Worm (Caenorhabditis elegans) whole organism, young adult: Measurements from ENCODE around the gene lsm-8.
A peak's percentile ranks its signal among the peaks of the same experiment; 100 is the strongest.

Experiments used
- B0035.1 ChIP-seq: sonication (generic microtip); optimal IDR thresholded peaks from 2 replicates; lab custom pipeline; 2016; ENCODE audit warnings: missing genetic modification characterization, mild to moderate bottlenecking, missing compliant biosample characterization, missing genotype, missing genetic modification reagents
- B0336.3 ChIP-seq: fragments of 200-800 bp; sonication (Bioruptor generic); IDR thresholded peaks from 2 replicates; pipeline ENCODE4 v1.3.6; 2022; ENCODE audit warnings: missing genetic modification characterization, missing compliant biosample characterization
- C17E4.6 ChIP-seq: fragments of 200-800 bp; sonication (Bioruptor generic); IDR thresholded peaks from 2 replicates; pipeline ENCODE4 v1.3.6; 2022; ENCODE audit warnings: missing genetic modification reagents, missing genetic modification characterization, missing compliant biosample characterization
- F33H1.4 ChIP-seq: fragments of 200-800 bp; sonication (Bioruptor generic); IDR thresholded peaks from 2 replicates; pipeline ENCODE4 v1.3.6; 2022; ENCODE audit warnings: missing genetic modification reagents, missing genetic modification characterization, missing compliant biosample characterization
- F39B2.1 ChIP-seq: fragments of 200-800 bp; sonication (Bioruptor generic); IDR thresholded peaks from 2 replicates; pipeline ENCODE4 v1.3.6; 2022; ENCODE audit warnings: missing genetic modification reagents, missing genetic modification characterization, missing compliant biosample characterization
- K11D2.4 ChIP-seq: fragments of 200-800 bp; sonication (Bioruptor generic); IDR thresholded peaks from 2 replicates; pipeline ENCODE4 v1.3.6; 2022; ENCODE audit warnings: missing genetic modification reagents, missing genetic modification characterization, missing compliant biosample characterization
- K12H6.12 ChIP-seq: fragments of 200-800 bp; sonication (Bioruptor generic); optimal IDR thresholded peaks from 2 replicates; lab custom pipeline; 2018; ENCODE audit warnings: mild to moderate bottlenecking, missing genetic modification characterization, missing compliant biosample characterization
- Y53G8AR.9 ChIP-seq: fragments of 200-800 bp; sonication (Bioruptor generic); conservative IDR thresholded peaks from 2 replicates; pipeline ENCODE4 v1.3.6; 2022; ENCODE audit warnings: missing genetic modification reagents, missing genetic modification characterization, missing compliant biosample characterization
- Y67H2A.10 ChIP-seq: fragments of 200-800 bp; sonication (Bioruptor generic); conservative IDR thresholded peaks from 2 replicates; pipeline ENCODE4 v1.3.6; 2022; ENCODE audit warnings: missing genetic modification reagents, missing genetic modification characterization, missing compliant biosample characterization
- Y79H2A.3 ChIP-seq: fragments of 200-800 bp; sonication (Bioruptor generic); conservative IDR thresholded peaks from 2 replicates; pipeline ENCODE4 v1.3.6; 2022; ENCODE audit warnings: missing genetic modification reagents, missing genetic modification characterization, missing compliant biosample characterization
- attf-5 ChIP-seq: fragments of 200-800 bp; sonication (Bioruptor generic); optimal IDR thresholded peaks from 2 replicates; lab custom pipeline; 2018; ENCODE audit warnings: mild to moderate bottlenecking, missing genetic modification characterization, missing compliant biosample characterization
- bed-1 ChIP-seq: fragments of 200-800 bp; sonication (Bioruptor generic); IDR thresholded peaks from 2 replicates; pipeline ENCODE4 v1.3.6; 2022; ENCODE audit warnings: missing genetic modification reagents, missing genetic modification characterization, missing compliant biosample characterization
- cebp-1 ChIP-seq, 2 experiments: fragments of 200-800 bp in 1 of 2; sonication (Bioruptor generic) in 1 of 2; sonication (generic microtip) in 1 of 2; IDR thresholded peaks in 1 of 2; optimal IDR thresholded peaks in 1 of 2; 2 replicates each; pipeline versions ENCODE4 v1.3.6 to Lab custom; 2017 to 2022; ENCODE audit warnings: missing compliant biosample characterization in 2 of 2, missing genetic modification characterization in 2 of 2, mild to moderate bottlenecking in 1 of 2, missing genetic modification reagents in 1 of 2, moderate library complexity in 1 of 2
- ceh-100 ChIP-seq: fragments of 200-800 bp; sonication (Bioruptor generic); IDR thresholded peaks from 2 replicates; pipeline ENCODE4 v1.3.6; 2022; ENCODE audit warnings: missing genetic modification reagents, missing genetic modification characterization, missing compliant biosample characterization
- ceh-40 ChIP-seq: fragments of 200-800 bp; sonication (Bioruptor generic); IDR thresholded peaks from 2 replicates; pipeline ENCODE4 v1.3.6; 2022; ENCODE audit warnings: missing genetic modification characterization, missing compliant biosample characterization
- ceh-58 ChIP-seq: fragments of 200-800 bp; sonication (Bioruptor generic); IDR thresholded peaks from 2 replicates; pipeline ENCODE4 v1.3.6; 2022; ENCODE audit warnings: missing genetic modification characterization, missing compliant biosample characterization
- chd-7 ChIP-seq: sonication (generic microtip); optimal IDR thresholded peaks from 2 replicates; lab custom pipeline; 2016; ENCODE audit warnings: mild to moderate bottlenecking, missing genetic modification characterization, moderate library complexity, missing compliant biosample characterization
- dox-1 ChIP-seq: fragments of 200-800 bp; sonication (Bioruptor generic); IDR thresholded peaks from 2 replicates; pipeline ENCODE4 v1.3.6; 2022; ENCODE audit warnings: missing genetic modification reagents, missing genetic modification characterization, missing compliant biosample characterization
- dpl-1 ChIP-seq: fragments of 150-350 bp; optimal IDR thresholded peaks from 2 replicates; lab custom pipeline; 2014; ENCODE audit warnings: missing biosample characterization, missing genetic modification reagents, missing genetic modification characterization
- efl-1 ChIP-seq: fragments of 150-350 bp; optimal IDR thresholded peaks from 2 replicates; lab custom pipeline; 2014; ENCODE audit warnings: missing biosample characterization, missing genetic modification reagents, missing genetic modification characterization
- ets-4 ChIP-seq: fragments of 200-800 bp; sonication (Bioruptor generic); optimal IDR thresholded peaks from 2 replicates; lab custom pipeline; 2018; ENCODE audit warnings: mild to moderate bottlenecking, missing genetic modification characterization, missing compliant biosample characterization
- hlh-12 ChIP-seq: sonication (generic microtip); optimal IDR thresholded peaks from 2 replicates; lab custom pipeline; 2016; ENCODE audit warnings: missing genetic modification characterization, missing compliant biosample characterization
- hlh-26 ChIP-seq: fragments of 200-800 bp; sonication (Bioruptor generic); conservative IDR thresholded peaks from 2 replicates; pipeline ENCODE4 v1.3.6; 2022; ENCODE audit warnings: missing genetic modification reagents, missing genetic modification characterization, missing compliant biosample characterization
- hmg-20 ChIP-seq: fragments of 200-800 bp; sonication (Bioruptor generic); IDR thresholded peaks from 2 replicates; pipeline ENCODE4 v1.3.6; 2022; ENCODE audit warnings: missing genetic modification reagents, missing genetic modification characterization, missing compliant biosample characterization
- hsf-1 ChIP-seq: fragments of 200-800 bp; sonication (Bioruptor generic); IDR thresholded peaks from 2 replicates; pipeline ENCODE4 v1.3.6; 2022; ENCODE audit warnings: missing genetic modification reagents, missing genetic modification characterization, missing compliant biosample characterization
- lin-40 ChIP-seq: sonication (generic microtip); optimal IDR thresholded peaks from 2 replicates; lab custom pipeline; 2016; ENCODE audit warnings: missing genetic modification characterization, mild to moderate bottlenecking, missing compliant biosample characterization, missing genotype, missing genetic modification reagents
- lin-54 ChIP-seq: fragments of 200-800 bp; sonication (Bioruptor generic); optimal IDR thresholded peaks from 2 replicates; lab custom pipeline; 2018; ENCODE audit warnings: mild to moderate bottlenecking, missing genetic modification characterization, missing compliant biosample characterization
- madf-10 ChIP-seq: sonication (generic microtip); optimal IDR thresholded peaks from 2 replicates; lab custom pipeline; 2016; ENCODE audit warnings: mild to moderate bottlenecking, missing genetic modification characterization, missing compliant biosample characterization
- madf-8 ChIP-seq: fragments of 200-800 bp; sonication (Bioruptor generic); conservative IDR thresholded peaks from 2 replicates; pipeline ENCODE4 v1.3.6; 2022; ENCODE audit warnings: missing genetic modification reagents, missing genetic modification characterization, missing compliant biosample characterization
- mxl-1 ChIP-seq: sonication (generic microtip); optimal IDR thresholded peaks from 2 replicates; lab custom pipeline; 2016; ENCODE audit warnings: missing genetic modification characterization, missing compliant biosample characterization
- nfya-1 ChIP-seq: sonication (generic microtip); optimal IDR thresholded peaks from 2 replicates; lab custom pipeline; 2017; ENCODE audit warnings: antibody characterized with exemption, missing compliant biosample characterization, missing genetic modification characterization, borderline replicate concordance; ENCODE audit not compliant: insufficient read depth
- nhr-80 ChIP-seq: sonication (generic microtip); optimal IDR thresholded peaks from 2 replicates; lab custom pipeline; 2016; ENCODE audit warnings: missing genetic modification characterization, missing compliant biosample characterization
- pha-4 ChIP-seq: fragments of 150-350 bp; sonication (generic microtip); optimal IDR thresholded peaks from 2 replicates; lab custom pipeline; 2014; ENCODE audit warnings: missing biosample characterization, missing genetic modification reagents, missing genetic modification characterization
- rpc-1 ChIP-seq, 2 experiments: fragments of 150-350 bp in 1 of 2; sonication (generic microtip) in 1 of 2; optimal IDR thresholded peaks; 2 replicates each; lab custom pipeline; 2014 to 2018; ENCODE audit warnings: missing biosample characterization in 1 of 2, missing genetic modification characterization in 1 of 2, missing genetic modification reagents in 1 of 2, missing genotype in 1 of 2
- sea-2 ChIP-seq: fragments of 200-800 bp; sonication (Bioruptor generic); IDR thresholded peaks from 2 replicates; pipeline ENCODE4 v1.3.6; 2022; ENCODE audit warnings: missing genetic modification characterization, missing compliant biosample characterization
- snpc-3.4 ChIP-seq: sonication (generic microtip); optimal IDR thresholded peaks from 2 replicates; lab custom pipeline; 2017; ENCODE audit warnings: missing genetic modification characterization, mild to moderate bottlenecking, missing compliant biosample characterization, antibody characterized with exemption, moderate library complexity, missing genotype, missing genetic modification reagents
- snpc-4 ChIP-seq, 5 experiments: fragments of 150-350 bp in 1 of 5; sonication (generic microtip) in 4 of 5; optimal IDR thresholded peaks; 2 replicates each; lab custom pipeline; 2014 to 2018; ENCODE audit warnings: missing genetic modification characterization in 5 of 5, missing biosample characterization in 3 of 5, antibody characterized with exemption in 2 of 5, mild to moderate bottlenecking in 2 of 5, missing compliant biosample characterization in 2 of 5, missing genotype in 2 of 5, moderate library complexity in 2 of 5, missing genetic modification reagents in 1 of 5
- somi-1 ChIP-seq: fragments of 200-800 bp; sonication (Bioruptor generic); optimal IDR thresholded peaks from 2 replicates; lab custom pipeline; 2018; ENCODE audit warnings: mild to moderate bottlenecking, missing genetic modification characterization, missing compliant biosample characterization
- tbp1 ChIP-seq: fragments of 200-800 bp; sonication (Bioruptor generic); optimal IDR thresholded peaks from 2 replicates; lab custom pipeline; 2018; ENCODE audit warnings: mild to moderate bottlenecking, missing genetic modification characterization, missing compliant biosample characterization
- tbx-9 ChIP-seq: sonication (generic microtip); optimal IDR thresholded peaks from 2 replicates; lab custom pipeline; 2016; ENCODE audit warnings: borderline replicate concordance, missing genetic modification characterization, inconsistent platforms, missing compliant biosample characterization
- ztf-26 ChIP-seq: sonication (generic microtip); optimal IDR thresholded peaks from 2 replicates; lab custom pipeline; 2017; ENCODE audit warnings: missing genetic modification characterization, missing compliant biosample characterization
- ztf-3 ChIP-seq: fragments of 200-800 bp; sonication (Bioruptor generic); optimal IDR thresholded peaks from 2 replicates; lab custom pipeline; 2018; ENCODE audit warnings: mild to moderate bottlenecking, missing genetic modification characterization, missing compliant biosample characterization
- ztf-6 ChIP-seq: fragments of 200-800 bp; sonication (Bioruptor generic); IDR thresholded peaks from 2 replicates; pipeline ENCODE4 v1.3.6; 2022; ENCODE audit warnings: missing genetic modification reagents, missing genetic modification characterization, missing compliant biosample characterization

Gene lsm-8

DNA sequence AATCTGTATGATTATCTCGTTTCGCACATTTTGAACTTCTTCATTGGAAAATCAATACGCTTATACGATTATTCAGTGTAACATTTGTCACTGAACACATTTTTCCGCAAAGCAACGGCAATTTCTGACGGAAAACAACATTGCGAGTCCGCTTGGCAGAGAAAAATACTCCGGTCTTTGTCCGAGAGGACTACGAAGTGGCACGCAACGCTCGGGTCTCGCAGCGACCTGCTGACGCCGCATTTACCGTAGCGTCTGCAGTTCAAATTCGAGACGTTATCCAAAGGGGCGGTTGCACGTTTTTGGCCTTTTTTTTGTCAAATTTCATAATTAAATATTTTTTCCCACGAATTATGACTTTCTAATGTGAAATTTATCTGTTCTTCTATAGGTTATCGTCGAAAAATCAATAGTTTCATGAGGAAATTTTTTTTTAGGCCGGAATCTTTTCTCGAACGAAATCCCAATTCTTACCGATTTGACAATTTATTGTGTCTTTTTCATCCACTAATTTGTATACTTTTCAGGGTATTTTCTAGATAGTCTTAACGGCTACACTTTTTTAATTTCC is 2.6 kb upstream of the lsm-8 start, which contains the start of gene sqd-1 (continued):
- TF ChIP-seq efl-1 (GFP tag; lab: Kevin White, UChicago) (peak; percentile 43), tbx-9 (tag; lab: Kevin White, UChicago) (no peak), ceh-40 (GFP tag; lab: Robert Waterston, UW) (0 out of 2 replicates have a peak, but pooled peaks have one; percentile 55), B0336.3 (peak; percentile 93), ztf-6 (GFP tag; lab: Robert Waterston, UW) (peak; percentile 78), F33H1.4 (peak; percentile 100), ceh-100 (GFP tag; lab: Robert Waterston, UW) (peak; percentile 87), lin-54 (GFP tag; lab: Kevin White, UChicago) (peak; percentile 92), Y53G8AR.9 (GFP tag; lab: Robert Waterston, UW) (peak; percentile 96), rpc-1 (optimal IDR thresholded peaks at IDR 0.05; lab: Kevin White, UChicago) (peak; percentile 14), rpc-1 (tag; optimal IDR thresholded peaks at IDR 0.05; lab: Kevin White, UChicago) (no peak), somi-1 (GFP tag; lab: Kevin White, UChicago) (peak; percentile 22), madf-10 (peak; percentile 84), K11D2.4 (GFP tag; lab: Robert Waterston, UW) (peak; percentile 93), snpc-4 (GFP tag; optimal IDR thresholded peaks at IDR 0.05; lab: Kevin White, UChicago) (peak; percentile 79), snpc-4 (tag; optimal IDR thresholded peaks at IDR 0.05; lab: Kevin White, UChicago) (peak; percentile 83 to 91 (median 86)), ceh-58 (GFP tag; lab: Robert Waterston, UW) (no peak), mxl-1 (tag; lab: Kevin White, UChicago) (no peak), snpc-3.4 (tag; lab: Kevin White, UChicago) (peak; percentile 83), K12H6.12 (tag; lab: Kevin White, UChicago) (peak; percentile 91), B0035.1 (tag; lab: Kevin White, UChicago) (peak; percentile 30), cebp-1 (GFP tag; IDR thresholded peaks at IDR 0.05; lab: Robert Waterston, UW) (peak; percentile 73), cebp-1 (tag; optimal IDR thresholded peaks at IDR 0.05; lab: Kevin White, UChicago) (peak; percentile 90), bed-1 (GFP tag; lab: Robert Waterston, UW) (0 out of 2 replicates have a peak, but pooled peaks have one; percentile 33), Y79H2A.3 (GFP tag; lab: Robert Waterston, UW) (peak; percentile 87), hlh-26 (GFP tag; lab: Robert Waterston, UW) (no peak), hsf-1 (GFP tag; lab: Robert Waterston, UW) (peak; percentile 76; the same call in 1 of the 2 replicates), dpl-1 (GFP tag; lab: Kevin White, UChicago) (peak; percentile 61), pha-4 (tag; lab: Kevin White, UChicago) (peak; percentile 47), chd-7 (tag; lab: Kevin White, UChicago) (peak; percentile 90), C17E4.6 (peak; percentile 92), nfya-1 (no peak), attf-5 (GFP tag; lab: Kevin White, UChicago) (peak; percentile 88), Y67H2A.10 (GFP tag; lab: Robert Waterston, UW) (peak; percentile 84), sea-2 (peak; percentile 81; the same call in 1 of the 2 replicates), dox-1 (GFP tag; lab: Robert Waterston, UW) (peak; percentile 96), ztf-3 (GFP tag; lab: Kevin White, UChicago) (no peak), hmg-20 (peak; percentile 88; the same call in 1 of the 2 replicates), madf-8 (peak; percentile 59), F39B2.1 (GFP tag; lab: Robert Waterston, UW) (no peak), lin-40 (tag; lab: Kevin White, UChicago) (peak; percentile 96), tbp1 (peak; percentile 75), ets-4 (no peak), hlh-12 (tag; lab: Kevin White, UChicago) (no peak), ztf-26 (tag; lab: Kevin White, UChicago) (peak; percentile 88), nhr-80 (tag; lab: Kevin White, UChicago) (peak; percentile 30)
- TF ChIP-seq, all 124 proteins: peak for 96
